Worm (Caenorhabditis elegans): Measurements from ENCODE around the gene mstr-2.

Gene mstr-2

ce11 chrIII:4448029-4448428, 20.9 kb upstream of the mstr-2 start:
- TF ChIP-seq ztf-4 (tag; optimal IDR thresholded peaks at IDR 0.05) (no peak), lin-11 (tag; optimal IDR thresholded peaks at IDR 0.05) (no peak), ceh-82 (tag; optimal IDR thresholded peaks at IDR 0.05) (no peak), lsy-2 (tag; optimal IDR thresholded peaks at IDR 0.05) (no peak), alr-1 (tag; optimal IDR thresholded peaks at IDR 0.05) (no peak), sma-9 (GFP tag; optimal IDR thresholded peaks at IDR 0.05) (no peak), sma-9 (tag; optimal IDR thresholded peaks at IDR 0.05) (no peak), sma-3 (GFP tag; optimal IDR thresholded peaks at IDR 0.05) (no peak), nhr-25 (tag; optimal IDR thresholded peaks at IDR 0.05) (no peak), skn-1 (tag; optimal IDR thresholded peaks at IDR 0.05) (no peak), elt-1 (tag; optimal IDR thresholded peaks at IDR 0.05) (no peak), ama-1 (optimal IDR thresholded peaks at IDR 0.05) (no peak), lin-39 (tag; optimal IDR thresholded peaks at IDR 0.05) (no peak), snpc-4 (tag; optimal IDR thresholded peaks at IDR 0.05) (no peak), nhr-6 (tag; optimal IDR thresholded peaks at IDR 0.05) (no peak)

ce11 chrIII:4449357-4449756, 19.6 kb upstream of the mstr-2 start:
- TF ChIP-seq nhr-10 (tag; optimal IDR thresholded peaks at IDR 0.05) (no peak), unc-55 (GFP tag; optimal IDR thresholded peaks at IDR 0.05) (no peak), lsy-2 (tag; optimal IDR thresholded peaks at IDR 0.05) (peak in 1 of 2 experiments; percentile 25), F13H6.1 (tag; optimal IDR thresholded peaks at IDR 0.05) (no peak), nhr-11 (tag; optimal IDR thresholded peaks at IDR 0.05) (no peak), aly-2 (tag; optimal IDR thresholded peaks at IDR 0.05) (no peak), C34F6.9 (tag; optimal IDR thresholded peaks at IDR 0.05) (peak; percentile 8), sma-9 (GFP tag; optimal IDR thresholded peaks at IDR 0.05) (no peak), sma-9 (tag; optimal IDR thresholded peaks at IDR 0.05) (no peak), ztf-1 (GFP tag; conservative IDR thresholded peaks at IDR 0.05) (no peak), ztf-11 (tag; optimal IDR thresholded peaks at IDR 0.05) (no peak), nhr-21 (tag; optimal IDR thresholded peaks at IDR 0.05) (no peak), elt-1 (tag; optimal IDR thresholded peaks at IDR 0.05) (no peak), snpc-4 (tag; optimal IDR thresholded peaks at IDR 0.05) (no peak), lin-39 (tag; optimal IDR thresholded peaks at IDR 0.05) (no peak), skn-1 (tag; optimal IDR thresholded peaks at IDR 0.05) (no peak), nhr-77 (tag; optimal IDR thresholded peaks at IDR 0.05) (no peak), nhr-23 (tag; optimal IDR thresholded peaks at IDR 0.05) (no peak), lin-13 (GFP tag; optimal IDR thresholded peaks at IDR 0.05) (no peak), fos-1 (tag; optimal IDR thresholded peaks at IDR 0.05) (peak; percentile 40), ceh-82 (tag; optimal IDR thresholded peaks at IDR 0.05) (no peak), alr-1 (tag; optimal IDR thresholded peaks at IDR 0.05) (no peak)

- no peak for TF ChIP-seq nhr-12 (tag; optimal IDR thresholded peaks at IDR 0.05)
- no peak for TF ChIP-seq C34F6.9 (tag; optimal IDR thresholded peaks at IDR 0.05)
- no peak for TF ChIP-seq blmp-1 (tag; optimal IDR thresholded peaks at IDR 0.05; ENCODE audit: insufficient read depth)
- no peak for TF ChIP-seq Y55F3AM.14 (GFP tag; optimal IDR thresholded peaks at IDR 0.05)
- no peak for TF ChIP-seq F13H6.1 (tag; optimal IDR thresholded peaks at IDR 0.05)
- no peak for TF ChIP-seq lin-13 (GFP tag; optimal IDR thresholded peaks at IDR 0.05)
- no peak for TF ChIP-seq nhr-237 (tag; optimal IDR thresholded peaks at IDR 0.05)
- no peak for TF ChIP-seq unc-62 (GFP tag; optimal IDR thresholded peaks at IDR 0.05)
- no peak for TF ChIP-seq ztf-11 (tag; optimal IDR thresholded peaks at IDR 0.05)
- TF ChIP-seq nhr-11 (tag; optimal IDR thresholded peaks at IDR 0.05): no peak
Observed at ce11 chrIII:4449893-4450579, 18.9 kb upstream of the mstr-2 start, which contains the start of gene ceh-43. Gene ceh-43, minus strand, starts transcription at chrIII:4449943.

ce11 chrIII:4450773-4451423, 18.0 kb upstream of the mstr-2 start:
- TF ChIP-seq nhr-25 (tag; optimal IDR thresholded peaks at IDR 0.05) (peak; percentile 6), nhr-23 (tag; optimal IDR thresholded peaks at IDR 0.05) (no peak)

- peak; percentile 30 for TF ChIP-seq nhr-25 (tag; optimal IDR thresholded peaks at IDR 0.05)
- TF ChIP-seq sma-3 (GFP tag; optimal IDR thresholded peaks at IDR 0.05): no peak
- TF ChIP-seq lsy-2 (tag; optimal IDR thresholded peaks at IDR 0.05): peak in 1 of 2 experiments; percentile 32
- TF ChIP-seq sma-9 (GFP tag; optimal IDR thresholded peaks at IDR 0.05): no peak
- no peak for TF ChIP-seq sma-9 (tag; optimal IDR thresholded peaks at IDR 0.05)
Observed at ce11 chrIII:4452749-4453148, 16.2 kb upstream of the mstr-2 start.

All from whole organism, L2 larva.